Fruit fly (Drosophila melanogaster): ENCODE results near the gene CG6118.

Gene CG6118

DNA sequence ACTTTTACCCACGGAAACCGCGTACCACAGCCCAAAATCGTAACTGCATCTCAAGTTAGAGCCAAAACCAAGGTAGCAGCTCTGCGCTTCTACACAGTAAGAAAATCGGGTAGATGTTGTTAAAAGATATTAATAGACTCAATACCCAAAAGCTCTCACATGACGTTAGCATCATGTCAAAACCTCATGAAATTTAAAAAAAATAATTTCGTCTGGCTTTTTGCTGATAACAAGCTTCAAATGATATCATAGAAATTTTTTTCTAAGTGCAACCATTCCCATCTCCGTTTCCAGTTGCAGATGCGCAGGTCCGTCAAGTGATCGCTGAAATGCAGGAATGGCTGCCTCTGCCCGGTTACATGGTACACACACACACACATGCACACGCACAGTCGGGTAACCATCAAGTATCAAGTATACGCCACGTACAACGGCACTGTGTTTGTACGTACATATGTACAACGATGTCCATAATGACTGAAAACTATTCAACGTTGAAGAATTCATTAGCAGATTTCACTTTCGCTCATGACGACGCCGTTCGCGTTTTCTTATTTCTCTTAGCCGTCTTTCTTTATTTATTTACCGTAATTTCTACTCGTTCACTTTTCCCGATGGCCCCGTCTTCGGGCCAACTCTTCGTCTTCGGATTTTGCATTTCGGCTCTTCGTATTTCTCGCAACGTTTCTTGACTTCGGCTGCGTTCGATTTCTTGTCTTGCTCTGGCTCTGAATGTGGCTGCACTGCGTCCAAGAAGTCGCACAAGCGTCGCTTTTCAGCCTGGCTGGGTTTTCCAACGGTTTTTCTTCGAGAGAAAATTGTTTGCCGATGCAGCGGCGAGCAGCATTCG is 8.7 kb downstream of the CG6118 start:
- TF ChIP-seq Atf3 (GFP tag; optimal IDR thresholded peaks at IDR 0.05) = peak; percentile 18
- TF ChIP-seq CG18764 (GFP tag; optimal IDR thresholded peaks at IDR 0.05) = no peak
- TF ChIP-seq phol (tag; optimal IDR thresholded peaks at IDR 0.05) = peak; percentile 53
- TF ChIP-seq kni (GFP tag; optimal IDR thresholded peaks at IDR 0.05) = peak; percentile 13
- peak; percentile 100 for TF ChIP-seq pros (GFP tag; optimal IDR thresholded peaks at IDR 0.05)
- TF ChIP-seq CG10979 (tag; optimal IDR thresholded peaks at IDR 0.05) = peak; percentile 30
- peak; percentile 5 for TF ChIP-seq CG10209 (GFP tag; optimal IDR thresholded peaks at IDR 0.05)
- peak; percentile 43 for TF ChIP-seq Oli (tag; optimal IDR thresholded peaks at IDR 0.05)
- no peak for TF ChIP-seq CG11085 (GFP tag; IDR thresholded peaks at IDR 0.05)
- peak; percentile 43 for TF ChIP-seq CG2678 (tag; optimal IDR thresholded peaks at IDR 0.05)
- TF ChIP-seq odd (GFP tag; optimal IDR thresholded peaks at IDR 0.05) = no peak
- peak; percentile 56 for TF ChIP-seq ttk (GFP tag; IDR thresholded peaks at IDR 0.05)
- 0 out of 3 replicates have a peak, but pooled peaks have one; percentile 37 for TF ChIP-seq ken (GFP tag; IDR thresholded peaks at IDR 0.05)
- TF ChIP-seq insv (GFP tag; optimal IDR thresholded peaks at IDR 0.05) = no peak
- TF ChIP-seq oc (tag; optimal IDR thresholded peaks at IDR 0.05) = peak; percentile 14
- peak; percentile 46 for TF ChIP-seq CG10431 (GFP tag; optimal IDR thresholded peaks at IDR 0.05)
- 0 out of 2 replicates have a peak, but pooled peaks have one; percentile 24 for TF ChIP-seq wor (GFP tag; IDR thresholded peaks at IDR 0.05)
- TF ChIP-seq stc (GFP tag; IDR thresholded peaks at IDR 0.05) = peak; percentile 59
- TF ChIP-seq Xbp1 (GFP tag; optimal IDR thresholded peaks at IDR 0.05) = peak; percentile 24
- peak; percentile 34; the same call in 1 of the 2 replicates for TF ChIP-seq CG5953 (GFP tag; IDR thresholded peaks at IDR 0.05)
- 0 out of 3 replicates have a peak, but pooled peaks have one; percentile 58 for TF ChIP-seq gce (GFP tag; IDR thresholded peaks at IDR 0.05)
- peak; percentile 9 for TF ChIP-seq PHDP (tag; optimal IDR thresholded peaks at IDR 0.05)
- TF ChIP-seq chinmo (GFP tag; IDR thresholded peaks at IDR 0.05; ENCODE audit: partially characterized antibody) = no peak
- TF ChIP-seq gt (GFP tag; IDR thresholded peaks at IDR 0.05) = no peak
- TF ChIP-seq Deaf1 (tag; optimal IDR thresholded peaks at IDR 0.05) = peak; percentile 91
- TF ChIP-seq CG6813 (GFP tag; optimal IDR thresholded peaks at IDR 0.05) = no peak
- peak; percentile 22 for TF ChIP-seq unpg (GFP tag; optimal IDR thresholded peaks at IDR 0.05)
- TF ChIP-seq Asciz (GFP tag; optimal IDR thresholded peaks at IDR 0.05) = peak; percentile 29
- 0 out of 3 replicates have a peak, but pooled peaks have one; percentile 11 for TF ChIP-seq Mrtf (GFP tag; IDR thresholded peaks at IDR 0.05)
- TF ChIP-seq CG10543 (GFP tag; optimal IDR thresholded peaks at IDR 0.05) = no peak
- 0 out of 2 replicates have a peak, but pooled peaks have one; percentile 23 for TF ChIP-seq sim (GFP tag; IDR thresholded peaks at IDR 0.05)
- no peak for TF ChIP-seq ranshi (GFP tag; IDR thresholded peaks at IDR 0.05)
- peak; percentile 37; the same call in 1 of the 2 replicates for TF ChIP-seq Rx (GFP tag; IDR thresholded peaks at IDR 0.05)
- TF ChIP-seq HLH3B (GFP tag; IDR thresholded peaks at IDR 0.05) = 0 out of 2 replicates have a peak, but pooled peaks have one; percentile 12
- peak; percentile 18 for TF ChIP-seq ewg (GFP tag; optimal IDR thresholded peaks at IDR 0.05)
- TF ChIP-seq CG6689 (GFP tag; IDR thresholded peaks at IDR 0.05) = 0 out of 2 replicates have a peak, but pooled peaks have one; percentile 34
- peak; percentile 40 for TF ChIP-seq sisA (GFP tag; IDR thresholded peaks at IDR 0.05)
- 0 out of 3 replicates have a peak, but pooled peaks have one; percentile 17 for TF ChIP-seq row (GFP tag; IDR thresholded peaks at IDR 0.05)
- TF ChIP-seq Hr51 (GFP tag; optimal IDR thresholded peaks at IDR 0.05) = peak in 1 of 2 experiments; percentile 50
- peak; percentile 11 for TF ChIP-seq CG16863 (GFP tag; optimal IDR thresholded peaks at IDR 0.05)
- peak; percentile 24 for TF ChIP-seq nerfin-1 (tag; optimal IDR thresholded peaks at IDR 0.05)
- TF ChIP-seq trh (GFP tag; optimal IDR thresholded peaks at IDR 0.05) = no peak
- TF ChIP-seq vvl (GFP tag; IDR thresholded peaks at IDR 0.05) = peak; percentile 25; the same call in 1 of the 2 replicates
- peak; percentile 1 for TF ChIP-seq gsb-n (tag; optimal IDR thresholded peaks at IDR 0.05)
- TF ChIP-seq Sox102F (GFP tag; optimal IDR thresholded peaks at IDR 0.05) = peak; percentile 60
- TF ChIP-seq Hsf (GFP tag; optimal IDR thresholded peaks at IDR 0.05) = peak; percentile 10
- TF ChIP-seq Hey (tag; optimal IDR thresholded peaks at IDR 0.05) = no peak

Measured in whole organism, embryonic.